Fruit fly (Drosophila melanogaster): ENCODE data around the gene RhoGAP71E.
A peak's percentile ranks its signal among the peaks of the same experiment; 100 is the strongest.

The RhoGAP71E gene

DNA sequence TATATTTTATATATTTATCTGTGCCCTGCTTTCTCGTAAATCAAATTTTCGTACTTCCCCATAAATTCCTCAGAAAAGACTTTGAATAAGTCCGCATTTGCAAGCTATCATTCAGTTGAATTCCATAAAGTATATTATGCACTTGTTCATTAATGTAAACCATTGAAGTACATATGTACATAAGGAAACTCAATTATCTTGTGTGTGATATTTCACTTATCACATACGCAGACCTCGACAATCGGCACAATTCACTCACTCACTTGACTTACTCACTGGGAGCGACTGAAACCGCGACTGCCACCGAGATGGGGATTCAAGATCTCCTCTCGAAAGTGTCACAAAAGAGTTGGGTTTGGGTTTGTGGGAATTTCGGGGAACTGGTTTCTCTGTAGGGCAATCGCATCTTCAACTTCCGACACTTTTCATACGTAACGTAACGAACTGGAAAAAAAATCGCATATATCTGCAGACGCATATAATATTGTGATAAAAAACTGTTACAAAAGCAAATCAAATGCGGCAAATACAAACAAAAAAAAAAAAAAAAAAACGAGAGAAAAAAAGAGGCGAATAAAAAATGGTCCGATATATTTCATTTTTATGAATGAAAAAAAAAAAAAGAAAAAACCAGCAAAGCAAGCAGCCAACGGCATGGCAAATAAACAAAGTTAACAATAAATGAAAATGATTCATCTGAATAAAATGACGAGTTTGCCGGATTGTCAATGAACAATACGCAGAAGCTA, 8.6 kb downstream of the RhoGAP71E start (continued):
- TF ChIP-seq chinmo (GFP tag; IDR thresholded peaks at IDR 0.05; ENCODE audit: partially characterized antibody) = 0 out of 4 replicates have a peak, but pooled peaks have one; percentile 66
- peak; percentile 79 for TF ChIP-seq Med (GFP tag)
- no peak for TF ChIP-seq da (GFP tag; optimal IDR thresholded peaks at IDR 0.05)
- TF ChIP-seq CG7357 (GFP tag; IDR thresholded peaks at IDR 0.05) = no peak
- TF ChIP-seq Nf-YB (GFP tag; optimal IDR thresholded peaks at IDR 0.05) = no peak
- peak; percentile 19 for TF ChIP-seq CG6854 (GFP tag; optimal IDR thresholded peaks at IDR 0.05)
- TF ChIP-seq CG31365 (tag; optimal IDR thresholded peaks at IDR 0.05) = peak; percentile 25
- peak; percentile 11 for TF ChIP-seq Vsx1 (GFP tag; optimal IDR thresholded peaks at IDR 0.05)
- TF ChIP-seq CG11560 (tag; IDR thresholded peaks at IDR 0.05) = no peak
- peak; percentile 25 for TF ChIP-seq CG4707 (GFP tag; optimal IDR thresholded peaks at IDR 0.05)
- peak; percentile 61 for TF ChIP-seq Asciz (GFP tag; optimal IDR thresholded peaks at IDR 0.05)
- TF ChIP-seq CG18619 (GFP tag; optimal IDR thresholded peaks at IDR 0.05) = peak; percentile 2
- peak; percentile 29 for TF ChIP-seq CG12769 (tag; optimal IDR thresholded peaks at IDR 0.05)
- peak; percentile 3 for TF ChIP-seq Dek (tag; optimal IDR thresholded peaks at IDR 0.05)
- no peak for TF ChIP-seq CG8924 (tag; optimal IDR thresholded peaks at IDR 0.05)
- peak; percentile 71 for TF ChIP-seq ATbp (GFP tag; optimal IDR thresholded peaks at IDR 0.05)
- no peak for TF ChIP-seq kay (GFP tag; optimal IDR thresholded peaks at IDR 0.05)
- no peak for TF ChIP-seq CG8359 (GFP tag; optimal IDR thresholded peaks at IDR 0.05; ENCODE audit: borderline replicate concordance)
- TF ChIP-seq CG18599 (GFP tag; optimal IDR thresholded peaks at IDR 0.05) = peak; percentile 21
- TF ChIP-seq MBD-R2 (GFP tag; IDR thresholded peaks at IDR 0.05) = peak; percentile 9; the same call in 1 of the 2 replicates
- TF ChIP-seq Xrp1 (GFP tag; IDR thresholded peaks at IDR 0.05) = peak; percentile 33; the same call in 1 of the 2 replicates
- TF ChIP-seq CG15269 (tag; optimal IDR thresholded peaks at IDR 0.05) = peak; percentile 25
- TF ChIP-seq nom (GFP tag; optimal IDR thresholded peaks at IDR 0.05) = peak; percentile 71
- no peak for TF ChIP-seq jing (GFP tag; optimal IDR thresholded peaks at IDR 0.05)
- peak; percentile 6 for TF ChIP-seq Fer3 (tag; optimal IDR thresholded peaks at IDR 0.05)
- TF ChIP-seq ind (GFP tag; optimal IDR thresholded peaks at IDR 0.05) = no peak
- peak; percentile 64 for TF ChIP-seq CG12071 (GFP tag; optimal IDR thresholded peaks at IDR 0.05)
- TF ChIP-seq Nf-YA (GFP tag; IDR thresholded peaks at IDR 0.05) = peak; percentile 45; the same call in 1 of the 2 replicates
- TF ChIP-seq bsh (GFP tag; optimal IDR thresholded peaks at IDR 0.05) = peak in 1 of 2 experiments; percentile 4
- TF ChIP-seq exex (tag; optimal IDR thresholded peaks at IDR 0.05) = peak; percentile 18
- TF ChIP-seq CG18764 (GFP tag; optimal IDR thresholded peaks at IDR 0.05) = no peak
- peak; percentile 14; the same call in 1 of the 2 replicates for TF ChIP-seq CG31441 (GFP tag; IDR thresholded peaks at IDR 0.05)
- TF ChIP-seq CG1529 (GFP tag; optimal IDR thresholded peaks at IDR 0.05) = peak; percentile 2
- TF ChIP-seq Tbp (GFP tag; optimal IDR thresholded peaks at IDR 0.05) = no peak
- peak; percentile 9 for TF ChIP-seq sug (tag; optimal IDR thresholded peaks at IDR 0.05)
- peak; percentile 43 for TF ChIP-seq CG5180 (GFP tag; optimal IDR thresholded peaks at IDR 0.05)
- peak; percentile 19 for TF ChIP-seq Hmr (GFP tag; optimal IDR thresholded peaks at IDR 0.05)
- TF ChIP-seq otp (GFP tag; IDR thresholded peaks at IDR 0.05) = peak; percentile 51; the same call in 1 of the 3 replicates
- TF ChIP-seq CG12659 (GFP tag; optimal IDR thresholded peaks at IDR 0.05) = peak; percentile 22
- peak; percentile 10 for TF ChIP-seq CG13424 (tag; optimal IDR thresholded peaks at IDR 0.05)
- peak; percentile 44 for TF ChIP-seq CG15601 (tag; optimal IDR thresholded peaks at IDR 0.05)
- TF ChIP-seq sens (GFP tag) = peak; percentile 45
- TF ChIP-seq NC2α (GFP tag; optimal IDR thresholded peaks at IDR 0.05) = no peak
- peak; percentile 29 for TF ChIP-seq CG7987 (GFP tag; optimal IDR thresholded peaks at IDR 0.05)
- TF ChIP-seq Awh (GFP tag; IDR thresholded peaks at IDR 0.05) = peak; percentile 69
- no peak for TF ChIP-seq Camta (GFP tag; optimal IDR thresholded peaks at IDR 0.05)
- no peak for TF ChIP-seq Hsf (GFP tag; optimal IDR thresholded peaks at IDR 0.05)
- peak; percentile 12 for TF ChIP-seq CG17568 (GFP tag; optimal IDR thresholded peaks at IDR 0.05)

All from whole organism, embryonic.